Worm (Caenorhabditis elegans) whole organism, L3 larva: ENCODE measurements around the gene C33F10.1.

Experiments
- ZK546.5 ChIP-seq: sonication (generic microtip); optimal IDR thresholded peaks from 2 replicates; lab custom pipeline; 2017; ENCODE audit warnings: missing biosample characterization, missing genetic modification characterization
- aly-2 ChIP-seq: fragments of 150-350 bp; optimal IDR thresholded peaks from 2 replicates; lab custom pipeline; 2014; ENCODE audit warnings: missing biosample characterization, missing genetic modification characterization
- ceh-16 ChIP-seq: sonication (generic microtip); optimal IDR thresholded peaks from 2 replicates; lab custom pipeline; 2017; ENCODE audit warnings: missing biosample characterization, missing genetic modification characterization
- ceh-82 ChIP-seq: fragments of 150-350 bp; optimal IDR thresholded peaks from 2 replicates; lab custom pipeline; 2014; ENCODE audit warnings: missing biosample characterization, missing genetic modification characterization
- ceh-9 ChIP-seq: sonication (generic microtip); optimal IDR thresholded peaks from 2 replicates; lab custom pipeline; 2018; ENCODE audit warnings: missing biosample characterization, missing genetic modification characterization
- egl-27 ChIP-seq: sonication (generic microtip); optimal IDR thresholded peaks from 4 replicates; lab custom pipeline; 2017; ENCODE audit warnings: missing biosample characterization, missing genetic modification reagents, missing genetic modification characterization
- egl-5 ChIP-seq: fragments of 150-350 bp; optimal IDR thresholded peaks from 2 replicates; lab custom pipeline; 2017; ENCODE audit warnings: missing biosample characterization, missing genetic modification reagents, missing genetic modification characterization, inconsistent platforms
- elt-1 ChIP-seq: fragments of 150-350 bp; optimal IDR thresholded peaks from 2 replicates; lab custom pipeline; 2014; ENCODE audit warnings: missing biosample characterization, missing genetic modification characterization
- elt-3 ChIP-seq, 3 experiments: fragments of 150-350 bp in 1 of 3; sonication (generic microtip) in 2 of 3; optimal IDR thresholded peaks; 2 replicates in 2 of 3; 4 replicates in 1 of 3; lab custom pipeline; 2014 to 2017; ENCODE audit warnings: missing biosample characterization in 3 of 3, missing genetic modification characterization in 3 of 3
- fkh-2 ChIP-seq: fragments of 150-350 bp; optimal IDR thresholded peaks from 2 replicates; lab custom pipeline; 2014; ENCODE audit warnings: missing biosample characterization, missing genetic modification reagents, missing genetic modification characterization
- hmg-11 ChIP-seq: sonication (generic microtip); optimal IDR thresholded peaks from 2 replicates; lab custom pipeline; 2016; ENCODE audit warnings: missing genetic modification characterization, missing compliant biosample characterization
- jun-1 ChIP-seq: fragments of 150-350 bp; optimal IDR thresholded peaks from 2 replicates; lab custom pipeline; 2014; ENCODE audit warnings: missing biosample characterization, missing genetic modification reagents, missing genetic modification characterization
- lin-39 ChIP-seq: fragments of 150-350 bp; optimal IDR thresholded peaks from 2 replicates; lab custom pipeline; 2018; ENCODE audit warnings: missing biosample characterization, missing genetic modification reagents, missing genetic modification characterization
- lsy-12 ChIP-seq: sonication (generic microtip); optimal IDR thresholded peaks from 2 replicates; lab custom pipeline; 2016; ENCODE audit warnings: mild to moderate bottlenecking, missing genetic modification characterization, missing compliant biosample characterization
- mdl-1 ChIP-seq: fragments of 150-350 bp; optimal IDR thresholded peaks from 2 replicates; lab custom pipeline; 2014; ENCODE audit warnings: missing biosample characterization, missing genetic modification characterization
- mml-1 ChIP-seq: fragments of 150-350 bp; sonication (generic microtip); optimal IDR thresholded peaks from 3 replicates; lab custom pipeline; 2014; ENCODE audit warnings: missing biosample characterization, missing genetic modification characterization
- nfya-1 ChIP-seq: sonication (generic microtip); optimal IDR thresholded peaks from 2 replicates; lab custom pipeline; 2017; ENCODE audit warnings: missing genetic modification characterization, mild to moderate bottlenecking, missing compliant biosample characterization, antibody characterized with exemption, moderate library complexity; ENCODE audit not compliant: insufficient read depth
- nhr-11 ChIP-seq: fragments of 150-350 bp; optimal IDR thresholded peaks from 2 replicates; lab custom pipeline; 2014; ENCODE audit warnings: missing biosample characterization, missing genetic modification characterization
- nhr-237 ChIP-seq: fragments of 150-350 bp; optimal IDR thresholded peaks from 2 replicates; lab custom pipeline; 2014; ENCODE audit warnings: missing biosample characterization, missing genetic modification characterization
- nhr-25 ChIP-seq: sonication (generic microtip); optimal IDR thresholded peaks from 2 replicates; lab custom pipeline; 2017; ENCODE audit warnings: missing biosample characterization, missing genetic modification characterization
- nhr-28 ChIP-seq: fragments of 150-350 bp; optimal IDR thresholded peaks from 2 replicates; lab custom pipeline; 2014; ENCODE audit warnings: missing biosample characterization, missing genetic modification characterization
- nhr-43 ChIP-seq: sonication (generic microtip); optimal IDR thresholded peaks from 2 replicates; lab custom pipeline; 2016; ENCODE audit warnings: mild to moderate bottlenecking, missing genetic modification characterization, missing compliant biosample characterization; ENCODE audit not compliant: poor library complexity, severe bottlenecking
- nhr-67 ChIP-seq: fragments of 150-350 bp; optimal IDR thresholded peaks from 2 replicates; lab custom pipeline; 2014; ENCODE audit warnings: missing biosample characterization, missing genetic modification characterization
- nhr-76 ChIP-seq: fragments of 150-350 bp; sonication (generic microtip); optimal IDR thresholded peaks from 5 replicates; lab custom pipeline; 2014; ENCODE audit warnings: missing biosample characterization, missing genetic modification characterization
- nhr-77 ChIP-seq: fragments of 150-350 bp; optimal IDR thresholded peaks from 2 replicates; lab custom pipeline; 2014; ENCODE audit warnings: missing biosample characterization, missing genetic modification characterization
- pha-4 ChIP-seq: fragments of 150-350 bp; optimal IDR thresholded peaks from 2 replicates; lab custom pipeline; 2014; ENCODE audit warnings: missing biosample characterization, missing genetic modification reagents, missing genetic modification characterization
- snpc-4 ChIP-seq: fragments of 150-350 bp; optimal IDR thresholded peaks from 2 replicates; lab custom pipeline; 2014; ENCODE audit warnings: missing biosample characterization, missing genetic modification characterization
- unc-39 ChIP-seq: sonication (generic microtip); optimal IDR thresholded peaks from 4 replicates; lab custom pipeline; 2017; ENCODE audit warnings: missing biosample characterization, missing genetic modification characterization
- unc-62 ChIP-seq: fragments of 150-350 bp; sonication (generic microtip); optimal IDR thresholded peaks from 4 replicates; lab custom pipeline; 2014; ENCODE audit warnings: missing biosample characterization, missing genetic modification reagents, missing genetic modification characterization
- zag-1 ChIP-seq: fragments of 150-350 bp; optimal IDR thresholded peaks from 2 replicates; lab custom pipeline; 2014; ENCODE audit warnings: missing biosample characterization, missing genetic modification characterization
- ztf-11 ChIP-seq: fragments of 150-350 bp; optimal IDR thresholded peaks from 2 replicates; lab custom pipeline; 2014; ENCODE audit warnings: missing biosample characterization, missing genetic modification characterization
- ztf-4 ChIP-seq: fragments of 150-350 bp; optimal IDR thresholded peaks from 2 replicates; lab custom pipeline; 2014; ENCODE audit warnings: missing biosample characterization, missing genetic modification characterization

The C33F10.1 gene

DNA sequence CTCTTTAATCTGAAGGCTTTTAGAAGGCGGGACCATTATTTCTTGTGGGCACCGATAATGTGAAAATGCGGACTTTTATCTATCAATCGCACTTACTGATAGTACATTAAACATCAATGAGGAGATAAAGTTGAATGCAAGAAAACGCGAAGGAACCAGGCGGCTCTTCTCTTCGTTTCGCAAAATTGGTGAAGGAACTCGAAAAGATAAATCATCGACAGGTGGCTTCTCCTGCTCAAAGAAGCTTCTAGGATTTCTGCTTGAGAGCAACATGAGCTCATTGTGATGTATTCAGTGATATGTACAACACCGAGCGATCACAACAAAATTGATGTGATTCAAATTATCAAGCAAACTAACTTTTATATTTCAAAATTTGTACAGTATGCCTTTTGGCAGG is 29.0 kb upstream of the C33F10.1 start:
- TF ChIP-seq egl-5 (tag; lab: Kevin White, UChicago), result peak; percentile 16
- no peak for TF ChIP-seq jun-1 (tag; lab: Kevin White, UChicago)
- TF ChIP-seq nhr-28, result no peak

DNA sequence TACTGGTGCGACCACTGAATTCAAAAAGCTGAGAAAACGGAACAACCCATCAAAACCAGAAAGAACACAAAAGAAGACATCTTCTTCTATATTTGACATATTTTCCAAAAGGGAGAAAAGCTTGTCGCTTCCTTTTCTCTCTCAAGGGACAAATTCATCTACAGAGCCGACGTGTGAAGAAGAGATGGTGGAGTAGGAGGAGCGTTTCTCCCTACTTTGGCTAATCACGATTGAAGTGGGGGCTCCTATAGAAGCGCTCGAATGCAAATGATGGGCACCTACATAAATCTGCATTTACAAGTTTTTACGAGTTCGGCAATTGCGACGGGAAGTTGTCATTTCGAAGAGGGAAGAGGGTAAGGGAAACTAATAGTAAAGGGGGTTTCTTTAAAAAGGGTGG is 28.6 kb upstream of the C33F10.1 start:
- TF ChIP-seq unc-62, result peak; percentile 41
- no peak for TF ChIP-seq hmg-11 (tag; lab: Kevin White, UChicago)
- no peak for TF ChIP-seq nhr-25 (tag; lab: Kevin White, UChicago)
- no peak for TF ChIP-seq nfya-1 (tag; lab: Kevin White, UChicago)
- peak; percentile 36 for TF ChIP-seq lin-39 (tag; lab: Kevin White, UChicago)
- no peak for TF ChIP-seq fkh-2
- TF ChIP-seq elt-1 (tag; lab: Kevin White, UChicago), result peak; percentile 34

DNA sequence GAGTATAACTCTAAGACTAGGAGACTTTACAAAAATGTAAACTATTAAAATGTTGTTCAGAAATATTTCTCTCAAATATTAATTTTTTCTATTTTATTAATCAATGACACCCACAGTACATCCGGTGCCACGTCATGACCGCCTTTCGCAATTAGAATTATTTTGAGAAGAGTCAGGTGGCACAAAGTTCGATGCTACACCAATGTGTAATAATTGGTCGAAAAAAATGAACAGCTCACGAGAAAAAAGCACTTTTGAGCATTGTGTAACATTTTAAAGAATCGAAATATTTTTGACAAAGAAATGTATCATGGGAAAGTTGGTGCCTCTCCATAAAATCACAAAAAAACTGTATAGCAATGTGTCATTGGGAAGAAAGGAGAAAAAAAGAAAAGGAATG is 28.1 kb upstream of the C33F10.1 start:
- TF ChIP-seq lsy-12 (no peak), mdl-1 (tag; lab: Kevin White, UChicago) (no peak), fkh-2 (no peak), mml-1 (tag; lab: Kevin White, UChicago) (no peak), nhr-28 (no peak), ceh-82 (tag; lab: Kevin White, UChicago) (no peak), nfya-1 (tag; lab: Kevin White, UChicago) (no peak), nhr-67 (tag; lab: Kevin White, UChicago) (no peak), aly-2 (tag; lab: Kevin White, UChicago) (no peak), ceh-9 (no peak), unc-39 (tag; lab: Kevin White, UChicago) (no peak), nhr-11 (tag; lab: Kevin White, UChicago) (no peak), nhr-77 (tag; lab: Kevin White, UChicago) (no peak), ztf-11 (no peak), pha-4 (no peak), egl-27 (no peak), ZK546.5 (tag; lab: Kevin White, UChicago) (no peak), zag-1 (tag; lab: Kevin White, UChicago) (no peak), lin-39 (tag; lab: Kevin White, UChicago) (no peak)

DNA sequence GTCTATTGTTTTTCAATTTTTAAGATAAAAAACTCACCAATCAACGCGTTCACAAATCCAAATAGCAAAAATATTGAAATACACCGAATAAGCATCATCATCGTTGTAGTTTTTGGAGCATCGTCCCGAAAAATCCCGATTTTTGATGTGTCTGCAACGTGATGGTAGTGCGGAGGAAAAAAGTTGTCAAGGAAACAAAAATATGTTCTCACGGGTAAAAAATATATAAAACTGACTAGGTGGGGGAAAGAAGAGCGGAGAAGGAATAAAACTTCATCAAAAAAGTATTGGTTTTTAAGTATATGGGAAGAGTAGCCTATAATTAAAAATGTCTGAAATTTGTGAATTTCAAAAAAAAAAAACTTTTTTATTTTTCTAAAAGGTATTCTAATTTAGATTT is 22.8 kb upstream of the C33F10.1 start, which contains the start of gene rig-6:
TSS of gene rig-6 (minus strand) at position 101 of the 400 bp plus-strand sequence.
- TF ChIP-seq egl-27 (no peak), nhr-76 (tag; lab: Kevin White, UChicago) (no peak), egl-5 (tag; lab: Kevin White, UChicago) (no peak), nhr-25 (tag; lab: Kevin White, UChicago) (no peak), nhr-43 (tag; lab: Kevin White, UChicago) (no peak), elt-1 (tag; lab: Kevin White, UChicago) (no peak), nhr-237 (no peak), elt-3 (tag; optimal IDR thresholded peaks at IDR 0.05; lab: Kevin White, UChicago) (no peak), lsy-12 (no peak), mml-1 (tag; lab: Kevin White, UChicago) (no peak), nhr-11 (tag; lab: Kevin White, UChicago) (no peak), ZK546.5 (tag; lab: Kevin White, UChicago) (no peak)

DNA sequence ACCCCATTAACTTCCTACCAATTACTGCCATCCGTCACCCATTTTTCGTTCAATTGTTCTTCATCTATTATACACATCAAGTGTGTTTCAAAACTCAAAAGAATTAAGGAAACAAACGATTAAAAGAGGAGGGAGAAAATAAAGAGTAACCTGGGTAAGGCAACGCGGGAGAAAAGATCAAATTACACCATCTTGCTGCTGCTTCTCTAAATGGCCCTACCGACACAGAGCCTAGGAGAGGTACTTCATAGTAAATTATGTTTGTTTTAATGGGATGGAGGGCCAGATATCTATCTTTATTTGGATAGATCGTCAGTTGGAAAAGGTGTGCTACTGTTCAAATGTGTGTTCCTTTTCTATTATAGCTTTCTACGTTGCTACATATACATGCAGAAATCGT is 19.5 kb upstream of the C33F10.1 start:
- TF ChIP-seq nhr-237 (no peak), ztf-4 (no peak), ceh-16 (no peak)

DNA sequence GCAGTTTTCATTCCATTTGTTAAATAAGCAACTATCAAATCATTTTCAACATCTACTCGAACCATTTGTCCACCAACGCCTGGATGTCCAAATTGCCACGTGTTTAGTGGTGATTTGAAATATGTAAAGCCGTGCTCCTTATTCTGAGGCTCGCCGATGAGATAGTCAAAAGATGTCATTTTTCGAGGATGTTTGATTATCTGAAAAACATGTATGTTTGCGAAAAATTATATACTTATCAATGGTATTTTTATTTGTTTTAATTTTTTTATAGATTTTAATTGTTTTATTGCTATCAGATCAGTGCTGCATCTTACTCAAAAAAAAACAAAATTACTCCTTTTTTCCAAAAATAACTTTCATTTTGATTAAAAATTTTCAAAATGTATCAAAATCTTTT is 16.0 kb upstream of the C33F10.1 start:
- TF ChIP-seq snpc-4 (tag; lab: Kevin White, UChicago), result no peak
- TF ChIP-seq elt-3 (tag; optimal IDR thresholded peaks at IDR 0.05; lab: Kevin White, UChicago), result no peak
- TF ChIP-seq, all 47 proteins: peak for 0
